Fruit fly (Drosophila melanogaster) whole organism, embryonic: ENCODE measurements around the gene Vta1.

Experiments used
- Bgb ChIP-seq: fragments of 200-800 bp; sonication (Bioruptor generic); IDR thresholded peaks from 2 replicates; pipeline ENCODE4 v1.3.6; 2022; ENCODE audit warnings: missing biosample characterization, missing genetic modification characterization; ENCODE audit not compliant: partially characterized antibody
- Bteb2 ChIP-seq: fragments of 200-800 bp; sonication (Bioruptor generic); optimal IDR thresholded peaks from 2 replicates; lab custom pipeline; 2016; ENCODE audit warnings: missing biosample characterization, missing genetic modification characterization
- CG10274 ChIP-seq: fragments of 200-800 bp; sonication (Bioruptor generic); optimal IDR thresholded peaks from 3 replicates; lab custom pipeline; 2017; ENCODE audit warnings: missing biosample characterization, mild to moderate bottlenecking, missing genetic modification characterization
- CG10431 ChIP-seq: fragments of 200-800 bp; sonication (Bioruptor generic); optimal IDR thresholded peaks from 3 replicates; lab custom pipeline; 2018; ENCODE audit warnings: missing biosample characterization, mild to moderate bottlenecking, missing genetic modification characterization
- CG10565 ChIP-seq: fragments of 200-800 bp; sonication (Bioruptor generic); optimal IDR thresholded peaks from 3 replicates; lab custom pipeline; 2016; ENCODE audit warnings: missing biosample characterization, mild to moderate bottlenecking, missing genetic modification characterization
- CG12744 ChIP-seq: fragments of 200-800 bp; sonication (Bioruptor generic); optimal IDR thresholded peaks from 2 replicates; lab custom pipeline; 2016; ENCODE audit warnings: missing biosample characterization, missing genetic modification characterization
- CG13123 ChIP-seq: fragments of 200-800 bp; sonication (Bioruptor generic); optimal IDR thresholded peaks from 2 replicates; lab custom pipeline; 2016; ENCODE audit warnings: missing biosample characterization, missing genetic modification characterization
- CG13624 ChIP-seq: fragments of 200-800 bp; sonication (Bioruptor generic); optimal IDR thresholded peaks from 2 replicates; lab custom pipeline; 2016; ENCODE audit warnings: missing biosample characterization, missing genetic modification characterization
- CG1603 ChIP-seq: fragments of 200-800 bp; sonication (Bioruptor generic); optimal IDR thresholded peaks from 2 replicates; lab custom pipeline; 2019; ENCODE audit warnings: missing biosample characterization, mild to moderate bottlenecking, missing genetic modification characterization, moderate library complexity
- CG16815 ChIP-seq: fragments of 200-800 bp; sonication (Bioruptor generic); optimal IDR thresholded peaks from 3 replicates; lab custom pipeline; 2017; ENCODE audit warnings: missing biosample characterization, mild to moderate bottlenecking, missing genetic modification characterization
- CG18476 ChIP-seq: fragments of 200-800 bp; sonication (Bioruptor generic); optimal IDR thresholded peaks from 2 replicates; lab custom pipeline; 2016; ENCODE audit warnings: missing biosample characterization, mild to moderate bottlenecking, missing genetic modification characterization
- CG3281 ChIP-seq: fragments of 200-800 bp; sonication (Bioruptor generic); optimal IDR thresholded peaks from 3 replicates; lab custom pipeline; 2017; ENCODE audit warnings: missing biosample characterization, mild to moderate bottlenecking, missing genetic modification characterization
- CG4404 ChIP-seq: fragments of 200-800 bp; sonication (Bioruptor generic); IDR thresholded peaks from 2 replicates; pipeline ENCODE4 v1.3.6; 2022; ENCODE audit warnings: missing biosample characterization, missing genetic modification characterization
- CG4617 ChIP-seq: fragments of 200-800 bp; sonication (Bioruptor generic); optimal IDR thresholded peaks from 3 replicates; lab custom pipeline; 2016; ENCODE audit warnings: missing biosample characterization, missing genetic modification characterization, borderline replicate concordance
- CG8089 ChIP-seq: fragments of 200-800 bp; sonication (Bioruptor generic); optimal IDR thresholded peaks from 3 replicates; lab custom pipeline; 2016; ENCODE audit warnings: missing biosample characterization, missing genetic modification characterization
- CG8359 ChIP-seq: fragments of 200-800 bp; sonication (Bioruptor generic); optimal IDR thresholded peaks from 2 replicates; lab custom pipeline; 2017; ENCODE audit warnings: missing biosample characterization, mild to moderate bottlenecking, missing genetic modification characterization, borderline replicate concordance
- CG8478 ChIP-seq: fragments of >200 bp; optimal IDR thresholded peaks from 2 replicates; lab custom pipeline; 2018
- CG9609 ChIP-seq: fragments of 200-800 bp; sonication (Bioruptor generic); optimal IDR thresholded peaks from 3 replicates; lab custom pipeline; 2016; ENCODE audit warnings: missing biosample characterization, missing genetic modification characterization
- CHES-1-like ChIP-seq: fragments of 200-800 bp; sonication (Bioruptor generic); optimal IDR thresholded peaks from 2 replicates; lab custom pipeline; 2016; ENCODE audit warnings: missing biosample characterization, missing genetic modification characterization
- CoRest ChIP-seq: fragments of 200-800 bp; sonication (Bioruptor generic); optimal IDR thresholded peaks from 3 replicates; lab custom pipeline; 2018; ENCODE audit warnings: missing biosample characterization, mild to moderate bottlenecking, missing genetic modification characterization, moderate library complexity
- CrebB ChIP-seq: fragments of 200-800 bp; sonication (Bioruptor generic); optimal IDR thresholded peaks from 3 replicates; lab custom pipeline; 2018; ENCODE audit warnings: missing biosample characterization, mild to moderate bottlenecking, missing genetic modification characterization
- Drgx ChIP-seq: fragments of 200-800 bp; sonication (Bioruptor generic); IDR thresholded peaks from 2 replicates; pipeline ENCODE4 v1.3.6; 2022; ENCODE audit warnings: missing biosample characterization, missing genetic modification characterization
- Nf-YB ChIP-seq: fragments of 200-800 bp; sonication (Bioruptor generic); optimal IDR thresholded peaks from 3 replicates; lab custom pipeline; 2019; ENCODE audit warnings: missing biosample characterization, mild to moderate bottlenecking, missing genetic modification characterization, moderate library complexity
- NfI ChIP-seq: fragments of 200-800 bp; sonication (Bioruptor generic); optimal IDR thresholded peaks from 3 replicates; lab custom pipeline; 2018; ENCODE audit warnings: missing biosample characterization, mild to moderate bottlenecking, missing genetic modification characterization, moderate library complexity
- Sin3A ChIP-seq: fragments of >200 bp; optimal IDR thresholded peaks from 2 replicates; lab custom pipeline; 2018
- Six4 ChIP-seq: fragments of 200-800 bp; sonication (Bioruptor generic); optimal IDR thresholded peaks from 2 replicates; lab custom pipeline; 2016; ENCODE audit warnings: missing biosample characterization, missing genetic modification characterization
- ara ChIP-seq: fragments of 200-800 bp; sonication (Bioruptor generic); IDR thresholded peaks from 2 replicates; pipeline ENCODE4 v1.3.6; 2022; ENCODE audit warnings: missing biosample characterization, missing genetic modification characterization
- br ChIP-seq: fragments of >200 bp; optimal IDR thresholded peaks from 2 replicates; lab custom pipeline; 2017
- bsh ChIP-seq, 2 experiments: fragments of 200-800 bp; sonication (Bioruptor generic); optimal IDR thresholded peaks; 2 replicates each; lab custom pipeline; 2017 to 2018; ENCODE audit warnings: mild to moderate bottlenecking in 2 of 2, missing biosample characterization in 2 of 2, missing genetic modification characterization in 2 of 2, moderate library complexity in 1 of 2
- cato ChIP-seq: fragments of 200-800 bp; sonication (Bioruptor generic); optimal IDR thresholded peaks from 2 replicates; lab custom pipeline; 2016; ENCODE audit warnings: missing biosample characterization, missing genetic modification characterization, borderline replicate concordance
- chn ChIP-seq: fragments of 200-800 bp; sonication (Bioruptor generic); optimal IDR thresholded peaks from 2 replicates; lab custom pipeline; 2016; ENCODE audit warnings: missing biosample characterization, missing genetic modification characterization
- dmrt11E ChIP-seq: fragments of 200-800 bp; sonication (Bioruptor generic); optimal IDR thresholded peaks from 3 replicates; lab custom pipeline; 2018; ENCODE audit warnings: missing biosample characterization, mild to moderate bottlenecking, missing genetic modification characterization, moderate library complexity
- dmrt99B ChIP-seq: fragments of 200-800 bp; sonication (Bioruptor generic); optimal IDR thresholded peaks from 2 replicates; lab custom pipeline; 2018; ENCODE audit warnings: missing biosample characterization, mild to moderate bottlenecking, missing genetic modification characterization, moderate library complexity
- ems ChIP-seq: fragments of 200-800 bp; sonication (Bioruptor generic); optimal IDR thresholded peaks from 3 replicates; lab custom pipeline; 2016; ENCODE audit warnings: missing biosample characterization, missing genetic modification characterization
- fd3F ChIP-seq: fragments of 200-800 bp; sonication (Bioruptor generic); optimal IDR thresholded peaks from 2 replicates; lab custom pipeline; 2018; ENCODE audit warnings: missing biosample characterization, mild to moderate bottlenecking, missing genetic modification characterization, moderate library complexity
- fru ChIP-seq: fragments of >200 bp; optimal IDR thresholded peaks from 2 replicates; lab custom pipeline; 2017
- gce ChIP-seq: fragments of 200-800 bp; sonication (Bioruptor generic); IDR thresholded peaks from 3 replicates; pipeline ENCODE4 v1.3.6; 2022; ENCODE audit warnings: missing biosample characterization, missing genetic modification characterization
- gfzf ChIP-seq: fragments of 200-800 bp; sonication (Bioruptor generic); optimal IDR thresholded peaks from 2 replicates; lab custom pipeline; 2016; ENCODE audit warnings: missing biosample characterization, mild to moderate bottlenecking, missing genetic modification characterization, moderate library complexity
- ham ChIP-seq: fragments of 200-800 bp; sonication (Bioruptor generic); IDR thresholded peaks from 2 replicates; pipeline ENCODE4 v1.3.6; 2022; ENCODE audit warnings: missing biosample characterization, missing genetic modification characterization
- jumu ChIP-seq: fragments of 200-800 bp; sonication (Bioruptor generic); optimal IDR thresholded peaks from 3 replicates; lab custom pipeline; 2016; ENCODE audit warnings: missing biosample characterization, missing genetic modification characterization
- mld ChIP-seq: fragments of 200-800 bp; sonication (Bioruptor generic); IDR thresholded peaks from 3 replicates; pipeline ENCODE4 v1.3.6; 2022; ENCODE audit warnings: missing biosample characterization, missing genetic modification characterization; ENCODE audit not compliant: partially characterized antibody
- nmo ChIP-seq: fragments of 200-800 bp; sonication (Bioruptor generic); optimal IDR thresholded peaks from 2 replicates; lab custom pipeline; 2018; ENCODE audit warnings: missing biosample characterization, mild to moderate bottlenecking, missing genetic modification characterization, moderate library complexity
- otp ChIP-seq: fragments of 200-800 bp; sonication (Bioruptor generic); IDR thresholded peaks from 3 replicates; pipeline ENCODE4, ENCODE4 v1.3.6; 2022; ENCODE audit warnings: missing biosample characterization, missing genetic modification characterization
- pan ChIP-seq, 4 experiments: fragments of >200 bp in 3 of 4; fragments of 200-800 bp in 1 of 4; sonication (Bioruptor generic) in 1 of 4; optimal IDR thresholded peaks in 3 of 4; IDR thresholded peaks in 1 of 4; 2 replicates each; pipeline versions ENCODE4 v1.3.6 to Lab custom; 2017 to 2022; ENCODE audit warnings: missing biosample characterization in 2 of 4, missing genetic modification characterization in 2 of 4, mixed read lengths in 1 of 4
- usp ChIP-seq: fragments of >200 bp; optimal IDR thresholded peaks from 2 replicates; lab custom pipeline; 2017; ENCODE audit warnings: missing biosample characterization, missing genetic modification characterization
- vfl ChIP-seq: fragments of 200-800 bp; sonication (Bioruptor generic); optimal IDR thresholded peaks from 2 replicates; lab custom pipeline; 2016; ENCODE audit warnings: missing biosample characterization, missing genetic modification characterization
- vnd ChIP-seq: fragments of 200-800 bp; sonication (Bioruptor generic); IDR thresholded peaks from 3 replicates; pipeline ENCODE4 v1.3.6; 2022; ENCODE audit warnings: missing biosample characterization, missing genetic modification characterization; ENCODE audit not compliant: partially characterized antibody

The Vta1 gene

dm6 chr3L:1647276-1647919 is 5.3 kb downstream of the Vta1 start, which contains the start of the genes CG17249 and Bro (continued):
- TF ChIP-seq CG8478 (lab: Kevin White, UChicago): no peak
- no peak for TF ChIP-seq pan (optimal IDR thresholded peaks at IDR 0.05; lab: Kevin White, UChicago)
- no peak for TF ChIP-seq pan (GFP tag; optimal IDR thresholded peaks at IDR 0.05 in 1 of 2, IDR thresholded peaks at IDR 0.05 in 1 of 2)
- TF ChIP-seq CoRest (tag; lab: Kevin White, UChicago): peak; percentile 32
- no peak for TF ChIP-seq CG12744 (GFP tag; lab: Kevin White, UChicago)
- TF ChIP-seq fd3F: no peak
- TF ChIP-seq nmo (GFP tag; lab: Kevin White, UChicago): peak; percentile 31

dm6 chr3L:1644920-1645567 is 7.7 kb downstream of the Vta1 start, which contains the start of the genes alphaCOP and CG13919:
Gene alphaCOP (minus strand): TSS chr3L:1645199.
Gene CG13919 (plus strand): TSS chr3L:1645467.
- TF ChIP-seq CG10565 (GFP tag; lab: Kevin White, UChicago): peak; percentile 62
- peak; percentile 94 for TF ChIP-seq Bteb2 (GFP tag; lab: Kevin White, UChicago)
- peak; percentile 98 for TF ChIP-seq otp (GFP tag; lab: Robert Waterston, UW)
- peak; percentile 95 for TF ChIP-seq gce (GFP tag; lab: Robert Waterston, UW)
- TF ChIP-seq ham (GFP tag; lab: Robert Waterston, UW): peak; percentile 92
- TF ChIP-seq Drgx (GFP tag; lab: Robert Waterston, UW): peak; percentile 96
- TF ChIP-seq CHES-1-like (GFP tag; lab: Kevin White, UChicago): peak; percentile 91
- TF ChIP-seq Six4 (GFP tag; lab: Kevin White, UChicago): peak; percentile 93
- TF ChIP-seq Bgb (GFP tag; lab: Robert Waterston, UW): no peak
- TF ChIP-seq CG9609: peak; percentile 88
- peak; percentile 86 to 98 for TF ChIP-seq bsh (GFP tag; optimal IDR thresholded peaks at IDR 0.05; lab: Kevin White, UChicago)
- TF ChIP-seq cato (GFP tag; lab: Kevin White, UChicago): peak; percentile 94
- TF ChIP-seq ems (GFP tag; lab: Kevin White, UChicago): peak; percentile 96
- peak; percentile 94 for TF ChIP-seq CG13123
- TF ChIP-seq Nf-YB (GFP tag; lab: Kevin White, UChicago): peak; percentile 84
- peak; percentile 96 for TF ChIP-seq chn
- peak; percentile 95 for TF ChIP-seq CG16815
- TF ChIP-seq vnd (GFP tag; lab: Robert Waterston, UW): no peak
- TF ChIP-seq CG3281 (GFP tag; lab: Kevin White, UChicago): peak; percentile 91
- TF ChIP-seq br: no peak
- TF ChIP-seq Sin3A (lab: Kevin White, UChicago): peak; percentile 9
- TF ChIP-seq vfl: peak; percentile 94
- TF ChIP-seq dmrt11E (tag; lab: Kevin White, UChicago): peak; percentile 97
- peak; percentile 96 for TF ChIP-seq ara (GFP tag; lab: Robert Waterston, UW)
- TF ChIP-seq CrebB (tag; lab: Kevin White, UChicago): peak; percentile 95
- no peak for TF ChIP-seq mld (GFP tag; lab: Robert Waterston, UW)
- TF ChIP-seq CG10431: peak; percentile 83
- peak; percentile 24 for TF ChIP-seq gfzf
- no peak for TF ChIP-seq fru
- TF ChIP-seq CG13624: peak; percentile 97
- peak; percentile 86 for TF ChIP-seq CG1603
- TF ChIP-seq CG8089 (GFP tag; lab: Kevin White, UChicago): peak; percentile 80
- TF ChIP-seq dmrt99B (tag; lab: Kevin White, UChicago): peak; percentile 96
- TF ChIP-seq jumu (GFP tag; lab: Kevin White, UChicago): peak; percentile 85
- peak; percentile 95 for TF ChIP-seq CG18476 (GFP tag; lab: Kevin White, UChicago)
- peak; percentile 96 for TF ChIP-seq NfI (GFP tag; lab: Kevin White, UChicago)
- peak; percentile 94 for TF ChIP-seq CG4404 (GFP tag; lab: Robert Waterston, UW)
- no peak for TF ChIP-seq usp (GFP tag; lab: Kevin White, UChicago)
- TF ChIP-seq CG4617 (GFP tag; lab: Kevin White, UChicago): peak; percentile 98
- TF ChIP-seq CG8359 (GFP tag; lab: Kevin White, UChicago): peak; percentile 79
- TF ChIP-seq CG10274: peak; percentile 61
